Worm (Caenorhabditis elegans): ENCODE measurements around the gene F47B10.8.

DNA sequence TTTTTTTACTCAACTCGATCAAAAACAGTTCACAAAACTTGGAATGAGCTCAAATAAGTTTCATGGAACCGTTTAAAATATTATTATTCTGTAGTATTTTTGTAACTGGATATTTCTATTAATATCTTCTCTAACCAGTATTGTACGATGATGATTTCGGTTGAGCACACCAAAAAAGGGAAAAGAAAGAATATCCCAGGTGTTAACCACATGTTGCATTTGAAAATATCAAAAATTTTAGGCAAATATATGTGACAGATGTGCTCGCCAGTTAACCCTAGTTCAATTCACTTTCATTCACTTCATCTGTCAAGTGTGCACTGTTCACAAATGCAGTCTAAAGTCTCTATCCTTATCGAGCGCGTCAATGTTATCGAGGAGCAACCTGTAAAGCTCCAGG, 19.7 kb downstream of the F47B10.8 start, which contains the start of gene F47B10.4:
- TF ChIP-seq him-1 (tag; optimal IDR thresholded peaks at IDR 0.05) (no peak), dao-5 (tag; optimal IDR thresholded peaks at IDR 0.05) (no peak), W03F9.2 (tag; optimal IDR thresholded peaks at IDR 0.05) (no peak)
